Fruit fly (Drosophila melanogaster) whole organism, embryonic: ENCODE data around the gene CG10341.

Experiments
- Atf6 ChIP-seq: fragments of 200-800 bp; sonication (Bioruptor generic); IDR thresholded peaks from 2 replicates; pipeline ENCODE4 v1.3.6; 2022; ENCODE audit warnings: missing biosample characterization, missing genetic modification characterization
- CG11247 ChIP-seq: fragments of 200-800 bp; sonication (Bioruptor generic); IDR thresholded peaks from 2 replicates; pipeline ENCODE4 v1.3.6; 2022; ENCODE audit warnings: missing biosample characterization, missing genetic modification characterization
- CG11456 ChIP-seq: fragments of 200-800 bp; sonication (Bioruptor generic); IDR thresholded peaks from 3 replicates; pipeline ENCODE4 v1.3.6; 2022; ENCODE audit warnings: missing biosample characterization, missing genetic modification characterization
- CG11696 ChIP-seq: fragments of 200-800 bp; sonication (Bioruptor generic); IDR thresholded peaks from 2 replicates; pipeline ENCODE4 v1.3.6; 2022; ENCODE audit warnings: missing biosample characterization, missing genetic modification characterization
- CG12219 ChIP-seq: fragments of 200-800 bp; sonication (Bioruptor generic); optimal IDR thresholded peaks from 3 replicates; lab custom pipeline; 2018; ENCODE audit warnings: missing biosample characterization, mild to moderate bottlenecking, missing genetic modification characterization
- CG14014 ChIP-seq: fragments of 200-800 bp; sonication (Bioruptor generic); IDR thresholded peaks from 2 replicates; pipeline ENCODE4 v1.3.6; 2022; ENCODE audit warnings: missing biosample characterization, missing genetic modification characterization
- CG15479 ChIP-seq: fragments of 200-800 bp; sonication (Bioruptor generic); optimal IDR thresholded peaks from 3 replicates; lab custom pipeline; 2019; ENCODE audit warnings: missing biosample characterization, mild to moderate bottlenecking, missing genetic modification characterization, moderate library complexity
- CG15514 ChIP-seq: fragments of 200-800 bp; sonication (Bioruptor generic); optimal IDR thresholded peaks from 3 replicates; lab custom pipeline; 2017; ENCODE audit warnings: missing biosample characterization, missing genetic modification characterization, mild to moderate bottlenecking, moderate library complexity, missing genetic modification reagents
- CG17612 ChIP-seq: fragments of 200-800 bp; sonication (Bioruptor generic); IDR thresholded peaks from 2 replicates; pipeline ENCODE4 v1.3.6; 2022; ENCODE audit warnings: missing biosample characterization, missing genetic modification characterization
- CG17802 ChIP-seq: fragments of 200-800 bp; sonication (Bioruptor generic); optimal IDR thresholded peaks from 2 replicates; lab custom pipeline; 2018; ENCODE audit warnings: missing biosample characterization, mild to moderate bottlenecking, missing genetic modification characterization, moderate library complexity
- CG18599 ChIP-seq: fragments of 200-800 bp; sonication (Bioruptor generic); optimal IDR thresholded peaks from 3 replicates; lab custom pipeline; 2017; ENCODE audit warnings: missing biosample characterization, missing genetic modification characterization, mild to moderate bottlenecking, moderate library complexity, missing genetic modification reagents
- CG2678 ChIP-seq: fragments of 200-800 bp; sonication (Bioruptor generic); optimal IDR thresholded peaks from 3 replicates; lab custom pipeline; 2019; ENCODE audit warnings: missing biosample characterization, mild to moderate bottlenecking, missing genetic modification characterization, moderate library complexity
- CG30431 ChIP-seq: fragments of 200-800 bp; sonication (Bioruptor generic); optimal IDR thresholded peaks from 2 replicates; lab custom pipeline; 2017; ENCODE audit warnings: missing biosample characterization, missing genetic modification characterization
- CG32767 ChIP-seq: fragments of 200-800 bp; sonication (Bioruptor generic); IDR thresholded peaks from 2 replicates; pipeline ENCODE4 v1.3.6; 2022; ENCODE audit warnings: missing biosample characterization, missing genetic modification characterization
- CG3281 ChIP-seq: fragments of 200-800 bp; sonication (Bioruptor generic); optimal IDR thresholded peaks from 3 replicates; lab custom pipeline; 2017; ENCODE audit warnings: missing biosample characterization, mild to moderate bottlenecking, missing genetic modification characterization
- CG3407 ChIP-seq: fragments of 200-800 bp; sonication (Bioruptor generic); optimal IDR thresholded peaks from 2 replicates; lab custom pipeline; 2018; ENCODE audit warnings: missing biosample characterization, mild to moderate bottlenecking, missing genetic modification characterization
- CG4328 ChIP-seq: fragments of 200-800 bp; sonication (Bioruptor generic); optimal IDR thresholded peaks from 3 replicates; lab custom pipeline; 2017; ENCODE audit warnings: missing biosample characterization, missing genetic modification reagents, missing genetic modification characterization
- CG43689 ChIP-seq: fragments of 200-800 bp; sonication (Bioruptor generic); IDR thresholded peaks from 2 replicates; pipeline ENCODE4 v1.3.6; 2022; ENCODE audit warnings: missing biosample characterization, missing genetic modification characterization
- CG4854 ChIP-seq: fragments of 200-800 bp; sonication (Bioruptor generic); optimal IDR thresholded peaks from 2 replicates; lab custom pipeline; 2016; ENCODE audit warnings: missing biosample characterization, missing genetic modification characterization, inconsistent platforms
- CG6654 ChIP-seq: fragments of 200-800 bp; sonication (Bioruptor generic); optimal IDR thresholded peaks from 2 replicates; lab custom pipeline; 2017; ENCODE audit warnings: missing biosample characterization, mild to moderate bottlenecking, missing genetic modification characterization
- CG8924 ChIP-seq: fragments of 200-800 bp; optimal IDR thresholded peaks from 3 replicates; lab custom pipeline; 2019; ENCODE audit warnings: missing biosample characterization, mild to moderate bottlenecking, missing genetic modification characterization, moderate library complexity
- D19A ChIP-seq: fragments of 200-800 bp; optimal IDR thresholded peaks from 3 replicates; lab custom pipeline; 2019; ENCODE audit warnings: missing biosample characterization, mild to moderate bottlenecking, missing genetic modification characterization, moderate library complexity
- D19B ChIP-seq: fragments of 200-800 bp; sonication (Bioruptor generic); optimal IDR thresholded peaks from 2 replicates; lab custom pipeline; 2017; ENCODE audit warnings: missing biosample characterization, mild to moderate bottlenecking, missing genetic modification characterization
- Hey ChIP-seq: fragments of 200-800 bp; sonication (Bioruptor generic); optimal IDR thresholded peaks from 3 replicates; lab custom pipeline; 2018; ENCODE audit warnings: missing biosample characterization, mild to moderate bottlenecking, missing genetic modification characterization
- HmgZ ChIP-seq: fragments of 200-800 bp; sonication (Bioruptor generic); optimal IDR thresholded peaks from 2 replicates; lab custom pipeline; 2018; ENCODE audit warnings: missing biosample characterization, mild to moderate bottlenecking, missing genetic modification characterization
- Hr78 ChIP-seq, 2 experiments: fragments of 200-800 bp in 1 of 2; fragments of >200 bp in 1 of 2; sonication (Bioruptor generic) in 1 of 2; optimal IDR thresholded peaks; 2 replicates each; lab custom pipeline; 2017 to 2019; ENCODE audit warnings: missing biosample characterization in 2 of 2, missing genetic modification characterization in 2 of 2, mild to moderate bottlenecking in 1 of 2, moderate library complexity in 1 of 2
- Lim3 ChIP-seq: fragments of 200-800 bp; sonication (Bioruptor generic); IDR thresholded peaks from 2 replicates; pipeline ENCODE4 v1.3.6; 2022; ENCODE audit warnings: missing biosample characterization, missing genetic modification characterization
- Mad ChIP-seq: fragments of 200-800 bp; sonication (Bioruptor generic); optimal IDR thresholded peaks from 2 replicates; lab custom pipeline; 2016; ENCODE audit warnings: missing biosample characterization, missing genetic modification characterization
- Ravus ChIP-seq: fragments of 200-800 bp; sonication (Bioruptor generic); IDR thresholded peaks from 2 replicates; pipeline ENCODE4 v1.3.6; 2022; ENCODE audit warnings: missing biosample characterization, missing genetic modification characterization
- Sox100B ChIP-seq: fragments of 200-800 bp; sonication (Bioruptor generic); optimal IDR thresholded peaks from 3 replicates; lab custom pipeline; 2018; ENCODE audit warnings: missing biosample characterization, mild to moderate bottlenecking, missing genetic modification characterization
- Sox102F ChIP-seq: fragments of 200-800 bp; sonication (Bioruptor generic); optimal IDR thresholded peaks from 2 replicates; lab custom pipeline; 2018; ENCODE audit warnings: missing biosample characterization, mild to moderate bottlenecking, missing genetic modification characterization, moderate library complexity
- TFAM ChIP-seq: fragments of 200-800 bp; sonication (Bioruptor generic); optimal IDR thresholded peaks from 2 replicates; lab custom pipeline; 2017; ENCODE audit warnings: missing biosample characterization, missing genetic modification characterization, inconsistent platforms
- Xrp1 ChIP-seq: fragments of 200-800 bp; sonication (Bioruptor generic); IDR thresholded peaks from 2 replicates; pipeline ENCODE4 v1.3.6; 2022; ENCODE audit warnings: missing biosample characterization, missing genetic modification characterization
- btn ChIP-seq: fragments of 200-800 bp; sonication (Bioruptor generic); optimal IDR thresholded peaks from 2 replicates; lab custom pipeline; 2016; ENCODE audit warnings: missing biosample characterization, missing genetic modification characterization
- chn ChIP-seq: fragments of 200-800 bp; sonication (Bioruptor generic); optimal IDR thresholded peaks from 2 replicates; lab custom pipeline; 2016; ENCODE audit warnings: missing biosample characterization, missing genetic modification characterization
- dati ChIP-seq: fragments of 200-800 bp; sonication (Bioruptor generic); IDR thresholded peaks from 2 replicates; pipeline ENCODE4 v1.3.6; 2022; ENCODE audit warnings: missing biosample characterization, missing genetic modification characterization
- gem ChIP-seq: fragments of 200-800 bp; sonication (Bioruptor generic); optimal IDR thresholded peaks from 2 replicates; lab custom pipeline; 2019; ENCODE audit warnings: missing biosample characterization, mild to moderate bottlenecking, missing genetic modification characterization, moderate library complexity
- hb ChIP-seq: fragments of 200-800 bp; sonication (Bioruptor generic); IDR thresholded peaks from 3 replicates; pipeline ENCODE4 v1.3.6; 2022; ENCODE audit warnings: missing biosample characterization, missing genetic modification characterization; ENCODE audit not compliant: partially characterized antibody
- jumu ChIP-seq: fragments of 200-800 bp; sonication (Bioruptor generic); optimal IDR thresholded peaks from 3 replicates; lab custom pipeline; 2016; ENCODE audit warnings: missing biosample characterization, missing genetic modification characterization
- kah ChIP-seq: fragments of 200-800 bp; sonication (Bioruptor generic); optimal IDR thresholded peaks from 2 replicates; lab custom pipeline; 2018; ENCODE audit warnings: missing biosample characterization, mild to moderate bottlenecking, missing genetic modification characterization
- klu ChIP-seq: fragments of 200-800 bp; sonication (Bioruptor generic); IDR thresholded peaks from 2 replicates; pipeline ENCODE4 v1.3.6; 2022; ENCODE audit warnings: missing biosample characterization, missing genetic modification characterization
- odd ChIP-seq: fragments of 200-800 bp; sonication (Bioruptor generic); optimal IDR thresholded peaks from 2 replicates; lab custom pipeline; 2017; ENCODE audit warnings: missing biosample characterization, mild to moderate bottlenecking, missing genetic modification characterization
- otp ChIP-seq: fragments of 200-800 bp; sonication (Bioruptor generic); IDR thresholded peaks from 3 replicates; pipeline ENCODE4, ENCODE4 v1.3.6; 2022; ENCODE audit warnings: missing biosample characterization, missing genetic modification characterization
- schlank ChIP-seq: fragments of 200-800 bp; sonication (Bioruptor generic); optimal IDR thresholded peaks from 2 replicates; lab custom pipeline; 2018; ENCODE audit warnings: missing biosample characterization, mild to moderate bottlenecking, missing genetic modification characterization
- sob ChIP-seq: fragments of 200-800 bp; sonication (Bioruptor generic); IDR thresholded peaks from 2 replicates; pipeline ENCODE4 v1.3.6; 2022; ENCODE audit warnings: missing biosample characterization, missing genetic modification characterization
- twi ChIP-seq: fragments of 200-800 bp; optimal IDR thresholded peaks from 2 replicates; lab custom pipeline; 2019; ENCODE audit warnings: missing biosample characterization, mild to moderate bottlenecking, missing genetic modification characterization, moderate library complexity
- usp ChIP-seq: fragments of >200 bp; optimal IDR thresholded peaks from 2 replicates; lab custom pipeline; 2017; ENCODE audit warnings: missing biosample characterization, missing genetic modification characterization
- wor ChIP-seq: fragments of 200-800 bp; sonication (Bioruptor generic); IDR thresholded peaks from 2 replicates; pipeline ENCODE4 v1.3.6; 2022; ENCODE audit warnings: missing biosample characterization, missing genetic modification characterization

Gene CG10341

dm6 chr2L:18676948-18677820 is 21.3 kb upstream of the CG10341 start, which contains the start of the genes Mst36Fa and CG31751 (continued):
- peak; percentile 88; the same call in 2 of the 3 replicates for TF ChIP-seq otp
- peak; percentile 29 for TF ChIP-seq D19B
- TF ChIP-seq kah (GFP tag; lab: Kevin White, UChicago): peak; percentile 63
- TF ChIP-seq CG14014 (GFP tag; lab: Robert Waterston, UW): peak; percentile 85; the same call in 1 of the 2 replicates
- peak; percentile 92 for TF ChIP-seq odd (GFP tag; lab: Kevin White, UChicago)
- TF ChIP-seq TFAM (GFP tag; lab: Kevin White, UChicago): no peak
- TF ChIP-seq HmgZ (tag; lab: Kevin White, UChicago): peak; percentile 68
- TF ChIP-seq btn (GFP tag; lab: Kevin White, UChicago): peak; percentile 68
- TF ChIP-seq CG11247 (GFP tag; lab: Robert Waterston, UW): peak; percentile 74; the same call in 1 of the 2 replicates
- TF ChIP-seq usp (GFP tag; lab: Kevin White, UChicago): no peak
- TF ChIP-seq CG4854 (GFP tag; lab: Kevin White, UChicago): peak; percentile 75
- no peak for TF ChIP-seq CG17612 (GFP tag; lab: Robert Waterston, UW)
- TF ChIP-seq CG8924: peak; percentile 75
- peak; percentile 83 for TF ChIP-seq Atf6
- peak; percentile 34 for TF ChIP-seq chn (GFP tag; lab: Kevin White, UChicago)
- TF ChIP-seq Sox100B (GFP tag; lab: Kevin White, UChicago): peak; percentile 86
- no peak for TF ChIP-seq hb
- TF ChIP-seq dati (GFP tag; lab: Robert Waterston, UW): no peak
- TF ChIP-seq CG43689 (GFP tag; lab: Robert Waterston, UW): 0 out of 2 replicates have a peak, but pooled peaks have one; percentile 33
- TF ChIP-seq CG3407 (GFP tag; lab: Kevin White, UChicago): peak; percentile 92
- peak; percentile 89 for TF ChIP-seq CG15514
- TF ChIP-seq Lim3: no peak
- TF ChIP-seq Mad: peak; percentile 68
- TF ChIP-seq CG30431 (GFP tag; lab: Kevin White, UChicago): no peak
- TF ChIP-seq schlank (tag; lab: Kevin White, UChicago): peak; percentile 88
- peak; percentile 51 for TF ChIP-seq D19A (tag; lab: Kevin White, UChicago)
- TF ChIP-seq CG11696: peak; percentile 55; the same call in 1 of the 2 replicates
- peak; percentile 91 for TF ChIP-seq CG18599 (GFP tag; lab: Kevin White, UChicago)
- no peak for TF ChIP-seq CG15479 (GFP tag; lab: Kevin White, UChicago)
- TF ChIP-seq CG2678: peak; percentile 87
- peak; percentile 67 for TF ChIP-seq Sox102F (GFP tag; lab: Kevin White, UChicago)
- TF ChIP-seq Xrp1 (GFP tag; lab: Robert Waterston, UW): peak; percentile 51
- peak; percentile 79 for TF ChIP-seq sob (GFP tag; lab: Robert Waterston, UW)
- peak; percentile 80 for TF ChIP-seq CG3281
- peak; percentile 82 for TF ChIP-seq CG12219 (GFP tag; lab: Kevin White, UChicago)
- TF ChIP-seq Ravus (GFP tag; lab: Robert Waterston, UW): no peak
- no peak for TF ChIP-seq klu (GFP tag; lab: Robert Waterston, UW)
- peak; percentile 84 for TF ChIP-seq CG4328 (GFP tag; lab: Kevin White, UChicago)
- TF ChIP-seq CG32767 (GFP tag; lab: Robert Waterston, UW): peak; percentile 60
- TF ChIP-seq wor (GFP tag; lab: Robert Waterston, UW): no peak
- peak; percentile 83 for TF ChIP-seq CG11456 (GFP tag; lab: Robert Waterston, UW)
- TF ChIP-seq CG6654: peak; percentile 29
- peak; percentile 29 for TF ChIP-seq CG17802 (tag; lab: Kevin White, UChicago)
- peak; percentile 88 for TF ChIP-seq Hey (tag; lab: Kevin White, UChicago)
- TF ChIP-seq gem (tag; lab: Kevin White, UChicago): peak; percentile 73
- peak; percentile 8 for TF ChIP-seq twi (tag; lab: Kevin White, UChicago)
- TF ChIP-seq jumu (GFP tag; lab: Kevin White, UChicago): peak; percentile 55
- peak in 1 of 2 experiments; percentile 63 for TF ChIP-seq Hr78 (GFP tag; optimal IDR thresholded peaks at IDR 0.05; lab: Kevin White, UChicago)
